Fruit fly (Drosophila melanogaster): ENCODE data around the gene comm3.

The comm3 gene

dm6 chr3L:15675111-15675510 lies 27.5 kb upstream of the comm3 start (continued):
- TF ChIP-seq Stat92E (GFP tag; optimal IDR thresholded peaks at IDR 0.05): peak in 1 of 3 experiments; percentile 51
- no peak for TF ChIP-seq CkIIα-i1 (GFP tag; IDR thresholded peaks at IDR 0.05)
- no peak for TF ChIP-seq CG4730 (GFP tag; IDR thresholded peaks at IDR 0.05)
- no peak for TF ChIP-seq CG11085 (GFP tag; IDR thresholded peaks at IDR 0.05)
- no peak for TF ChIP-seq Dad (GFP tag; optimal IDR thresholded peaks at IDR 0.05)
- no peak for TF ChIP-seq CG6765 (GFP tag; optimal IDR thresholded peaks at IDR 0.05)
- peak; percentile 54; the same call in 1 of the 3 replicates for TF ChIP-seq H15 (GFP tag; IDR thresholded peaks at IDR 0.05)
- no peak for TF ChIP-seq CG6791 (GFP tag; IDR thresholded peaks at IDR 0.05; ENCODE audit: partially characterized antibody)
- TF ChIP-seq gt (GFP tag; IDR thresholded peaks at IDR 0.05): peak; percentile 13; the same call in 1 of the 2 replicates
- peak; percentile 44 for TF ChIP-seq CG7786 (GFP tag; optimal IDR thresholded peaks at IDR 0.05)
- TF ChIP-seq CG5953 (GFP tag; IDR thresholded peaks at IDR 0.05): no peak
- peak; percentile 54 for TF ChIP-seq Abd-B (GFP tag; optimal IDR thresholded peaks at IDR 0.05)
- no peak for TF ChIP-seq pzg (GFP tag; optimal IDR thresholded peaks at IDR 0.05)
- peak; percentile 66 for TF ChIP-seq CG1529 (GFP tag; optimal IDR thresholded peaks at IDR 0.05)
- TF ChIP-seq CG13894 (tag; optimal IDR thresholded peaks at IDR 0.05): no peak
- TF ChIP-seq inv (GFP tag; IDR thresholded peaks at IDR 0.05; ENCODE audit: partially characterized antibody): no peak
- TF ChIP-seq Hr3 (GFP tag; optimal IDR thresholded peaks at IDR 0.05): peak; percentile 60
- TF ChIP-seq CG8290 (GFP tag; optimal IDR thresholded peaks at IDR 0.05): peak; percentile 62
- peak in 1 of 2 experiments; percentile 26 for TF ChIP-seq CG8290 (tag; optimal IDR thresholded peaks at IDR 0.05)
- no peak for TF ChIP-seq Doc3 (GFP tag; IDR thresholded peaks at IDR 0.05; ENCODE audit: partially characterized antibody)
- peak; percentile 9 for TF ChIP-seq tx (GFP tag; optimal IDR thresholded peaks at IDR 0.05)
- peak; percentile 89 for TF ChIP-seq zfh1 (GFP tag; IDR thresholded peaks at IDR 0.05)
- TF ChIP-seq CG33213 (GFP tag; optimal IDR thresholded peaks at IDR 0.05): peak; percentile 60
- TF ChIP-seq CG13287 (GFP tag; IDR thresholded peaks at IDR 0.05; ENCODE audit: partially characterized antibody): no peak
- no peak for TF ChIP-seq sug (tag; optimal IDR thresholded peaks at IDR 0.05)
- TF ChIP-seq Hr78 (GFP tag; optimal IDR thresholded peaks at IDR 0.05): no peak
- peak; percentile 44 for TF ChIP-seq CG11723 (GFP tag; optimal IDR thresholded peaks at IDR 0.05)
- no peak for TF ChIP-seq CG10147 (GFP tag; optimal IDR thresholded peaks at IDR 0.05)
- TF ChIP-seq CG31365 (tag; optimal IDR thresholded peaks at IDR 0.05): no peak
- no peak for TF ChIP-seq Aef1 (GFP tag; IDR thresholded peaks at IDR 0.05)
- no peak for TF ChIP-seq wek (GFP tag; optimal IDR thresholded peaks at IDR 0.05)
- TF ChIP-seq CG6254 (GFP tag; optimal IDR thresholded peaks at IDR 0.05): peak; percentile 81
- TF ChIP-seq CG32767 (GFP tag; IDR thresholded peaks at IDR 0.05): no peak
- peak; percentile 38 for TF ChIP-seq CG17568 (GFP tag; optimal IDR thresholded peaks at IDR 0.05)
- no peak for TF ChIP-seq zen2 (GFP tag; IDR thresholded peaks at IDR 0.05; ENCODE audit: partially characterized antibody)
- no peak for TF ChIP-seq h (optimal IDR thresholded peaks at IDR 0.05)
- TF ChIP-seq Drgx (GFP tag; IDR thresholded peaks at IDR 0.05): no peak
- TF ChIP-seq MBD-R2 (GFP tag; IDR thresholded peaks at IDR 0.05): no peak
- TF ChIP-seq CG12236 (GFP tag; optimal IDR thresholded peaks at IDR 0.05): peak; percentile 68
- no peak for TF ChIP-seq insv (GFP tag; optimal IDR thresholded peaks at IDR 0.05)
- no peak for TF ChIP-seq emc (GFP tag; optimal IDR thresholded peaks at IDR 0.05)
- TF ChIP-seq HHEX (GFP tag; optimal IDR thresholded peaks at IDR 0.05): peak; percentile 12
- TF ChIP-seq her (GFP tag; optimal IDR thresholded peaks at IDR 0.05): no peak
- TF ChIP-seq Chrac-16 (GFP tag; optimal IDR thresholded peaks at IDR 0.05): peak; percentile 74
- peak; percentile 62 for TF ChIP-seq Xbp1 (GFP tag; optimal IDR thresholded peaks at IDR 0.05)
- peak; percentile 66 for TF ChIP-seq da (GFP tag; optimal IDR thresholded peaks at IDR 0.05)
- TF ChIP-seq CG14014 (GFP tag; IDR thresholded peaks at IDR 0.05): no peak
- peak; percentile 44 for TF ChIP-seq stwl (tag; optimal IDR thresholded peaks at IDR 0.05)
- TF ChIP-seq CG32772 (GFP tag; IDR thresholded peaks at IDR 0.05): peak; percentile 50; the same call in 1 of the 2 replicates
- no peak for TF ChIP-seq en (GFP tag; optimal IDR thresholded peaks at IDR 0.05)
- TF ChIP-seq crc (GFP tag; optimal IDR thresholded peaks at IDR 0.05): peak; percentile 18
